Worm (Caenorhabditis elegans) whole organism, L4/young adult: ENCODE data around the gene elpc-4.

ENCODE experiments used
- W03F9.2 ChIP-seq: fragments of 150-350 bp; optimal IDR thresholded peaks from 2 replicates; lab custom pipeline; 2014; ENCODE audit warnings: missing biosample characterization, missing genetic modification characterization
- dao-5 ChIP-seq: sonication (generic microtip); optimal IDR thresholded peaks from 2 replicates; lab custom pipeline; 2016; ENCODE audit warnings: missing genotype, missing genetic modification characterization, moderate library complexity, missing compliant biosample characterization
- him-1 ChIP-seq: sonication (generic microtip); optimal IDR thresholded peaks from 2 replicates; lab custom pipeline; 2016; ENCODE audit warnings: missing genotype, missing genetic modification reagents, missing genetic modification characterization, missing compliant biosample characterization

Gene elpc-4

DNA sequence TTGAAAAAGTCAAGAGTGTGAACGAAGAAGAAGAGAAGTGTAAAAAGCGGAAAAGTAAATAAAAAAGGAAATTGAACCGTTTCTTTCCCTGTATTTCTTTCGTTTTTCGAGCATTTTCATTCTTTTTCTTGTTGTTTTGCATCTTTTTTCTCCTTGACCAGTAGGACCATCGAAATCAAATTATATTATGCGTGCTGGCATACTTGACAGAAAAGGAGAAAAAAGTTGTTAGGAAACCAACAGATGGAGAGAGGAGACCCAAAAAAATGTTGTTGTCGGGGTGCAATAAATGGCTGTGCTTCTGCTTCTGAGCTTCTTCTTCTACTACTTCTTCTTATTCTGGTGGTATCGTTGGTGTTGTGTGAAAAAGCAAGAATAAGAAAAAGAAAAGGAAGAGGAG is 37.2 kb downstream of the elpc-4 start:
- TF ChIP-seq dao-5 (tag; lab: Kevin White, UChicago) = no peak
- TF ChIP-seq him-1 (tag; lab: Kevin White, UChicago) = no peak
- TF ChIP-seq W03F9.2 = no peak

DNA sequence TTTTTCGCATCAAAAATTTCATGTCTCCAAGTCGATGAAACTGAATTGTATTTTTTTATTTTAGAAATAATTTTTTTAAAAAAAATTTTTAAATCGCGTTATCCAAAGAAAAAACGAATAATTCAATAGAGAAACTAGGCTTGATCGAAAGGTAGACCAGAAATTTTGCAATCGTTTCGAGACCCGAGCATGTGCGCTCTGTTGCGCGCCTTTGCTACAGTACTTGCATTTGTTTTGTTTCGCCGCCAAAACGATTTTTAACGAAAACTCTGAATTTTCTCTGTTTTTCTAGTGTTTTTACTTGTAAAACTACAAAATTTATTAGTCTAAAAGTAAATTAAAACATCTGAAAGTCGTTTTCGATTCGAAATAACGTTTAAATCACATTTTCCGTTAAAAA is 44.5 kb downstream of the elpc-4 start:
- TF ChIP-seq dao-5 (tag; lab: Kevin White, UChicago) (no peak), W03F9.2 (no peak), him-1 (tag; lab: Kevin White, UChicago) (no peak)

DNA sequence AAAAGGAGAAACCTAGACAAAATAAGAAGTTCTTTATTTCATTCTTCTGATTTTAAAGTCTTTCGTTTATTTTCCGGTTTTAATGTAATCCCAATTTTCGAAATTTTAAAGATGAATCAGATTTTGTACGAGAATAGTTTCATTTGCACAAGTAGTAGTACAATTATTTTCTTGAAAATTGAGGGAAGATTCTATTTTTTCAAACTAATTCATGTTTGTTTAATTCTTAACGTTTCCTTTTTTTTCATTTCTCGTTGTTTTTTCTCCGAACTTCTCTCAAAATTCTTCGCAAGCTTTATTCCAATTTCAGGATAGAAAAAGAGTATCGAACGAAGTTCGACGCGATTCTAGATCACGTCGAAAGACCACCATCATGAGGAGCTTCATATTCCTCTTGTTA is 45.6 kb downstream of the elpc-4 start, which contains the start of gene sax-7:
Gene sax-7 (plus strand): TSS at position 301 of the 400 bp plus-strand sequence.
- TF ChIP-seq him-1 (tag; lab: Kevin White, UChicago) (no peak), dao-5 (tag; lab: Kevin White, UChicago) (no peak), W03F9.2 (no peak)

DNA sequence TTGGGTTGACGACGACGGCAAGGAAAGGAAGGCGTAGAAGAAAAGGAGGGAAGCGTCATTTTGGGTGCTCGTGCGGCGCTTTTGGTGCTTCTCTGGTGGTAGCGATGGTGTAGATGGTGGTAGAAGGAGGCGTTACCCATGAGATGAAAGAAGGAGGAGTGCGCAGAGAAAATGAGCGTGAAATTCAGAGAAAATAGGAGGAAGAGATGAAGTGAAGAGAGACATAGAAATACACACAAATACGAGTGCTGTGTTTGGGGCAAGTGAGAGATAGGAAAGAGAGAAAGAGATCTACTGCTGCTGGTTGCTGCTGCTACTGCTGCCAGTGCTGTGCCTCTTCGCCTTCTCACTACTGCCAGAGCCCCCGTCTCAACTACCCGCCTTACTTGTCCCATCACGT is 49.8 kb downstream of the elpc-4 start:
- TF ChIP-seq W03F9.2 (no peak), him-1 (tag; lab: Kevin White, UChicago) (peak; percentile 69)

DNA sequence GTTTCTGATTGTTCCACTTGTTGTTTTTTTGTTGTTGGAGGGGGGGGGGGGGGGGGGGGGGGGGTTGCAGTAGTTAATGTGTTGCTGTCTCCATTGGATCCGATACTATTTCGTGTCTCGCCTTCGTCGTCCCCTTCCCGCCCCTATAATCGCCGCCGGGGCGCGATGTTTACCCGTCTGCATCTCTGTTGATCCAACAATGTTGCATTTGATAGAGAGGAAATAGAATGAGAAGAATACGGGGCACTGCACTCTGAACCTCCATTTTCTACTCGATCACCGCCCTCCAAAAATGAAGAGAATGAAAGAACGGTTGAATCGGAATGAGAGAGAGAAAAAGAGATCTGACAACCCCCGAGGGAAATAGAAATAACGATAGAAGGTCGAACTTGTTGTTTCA is 51.0 kb downstream of the elpc-4 start:
- no peak for TF ChIP-seq him-1 (tag; lab: Kevin White, UChicago)
- TF ChIP-seq dao-5 (tag; lab: Kevin White, UChicago) = no peak
- no peak for TF ChIP-seq W03F9.2
